Fruit fly (Drosophila melanogaster) whole organism: ENCODE measurements around the gene tfc.

Experiments
- CG8478 ChIP-seq: fragments of >200 bp; optimal IDR thresholded peaks from 2 replicates; lab custom pipeline; 2018; ENCODE audit warnings: inconsistent platforms
- Dll ChIP-seq: fragments of >200 bp; optimal IDR thresholded peaks from 2 replicates; lab custom pipeline; 2017
- EcR ChIP-seq, 2 experiments: fragments of >200 bp; optimal IDR thresholded peaks; 2 replicates each; lab custom pipeline; 2017; ENCODE audit warnings: missing biosample characterization in 2 of 2, missing genetic modification characterization in 2 of 2, missing genetic modification reagents in 2 of 2
- pan ChIP-seq: fragments of >200 bp; optimal IDR thresholded peaks from 2 replicates; lab custom pipeline; 2017
- psq ChIP-seq: fragments of >200 bp; optimal IDR thresholded peaks from 2 replicates; lab custom pipeline; 2017
- usp ChIP-seq: fragments of >200 bp; optimal IDR thresholded peaks from 2 replicates; lab custom pipeline; 2017; ENCODE audit warnings: missing biosample characterization, missing genetic modification characterization, mixed read lengths

Gene tfc

DNA sequence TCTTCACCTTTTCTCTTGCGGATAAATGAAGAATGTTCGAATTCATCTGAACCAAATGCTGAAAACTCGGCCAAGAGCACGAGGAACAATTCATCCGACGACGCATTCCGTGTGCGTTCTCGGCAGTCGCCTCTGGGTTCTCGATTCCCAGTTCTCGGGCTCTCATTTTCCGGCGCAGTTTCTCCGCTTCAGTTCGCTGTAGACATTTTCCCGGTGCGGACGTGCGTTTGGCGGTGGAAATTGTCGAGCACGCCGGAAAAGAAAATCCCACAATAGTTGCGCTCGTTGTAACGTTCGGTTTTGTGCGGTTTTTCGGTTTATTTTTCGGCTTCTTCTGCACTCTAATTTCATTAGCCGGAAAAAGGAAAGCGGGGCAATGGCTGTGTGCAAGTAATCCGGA lies 19.5 kb downstream of the tfc start, which contains the start of gene CG32333:
CG32333 (plus strand) TSS at position 190 of the 400 bp plus-strand sequence.
- TF ChIP-seq CG8478 (lab: Kevin White, UChicago): no peak
- TF ChIP-seq Dll (lab: Kevin White, UChicago): no peak

DNA sequence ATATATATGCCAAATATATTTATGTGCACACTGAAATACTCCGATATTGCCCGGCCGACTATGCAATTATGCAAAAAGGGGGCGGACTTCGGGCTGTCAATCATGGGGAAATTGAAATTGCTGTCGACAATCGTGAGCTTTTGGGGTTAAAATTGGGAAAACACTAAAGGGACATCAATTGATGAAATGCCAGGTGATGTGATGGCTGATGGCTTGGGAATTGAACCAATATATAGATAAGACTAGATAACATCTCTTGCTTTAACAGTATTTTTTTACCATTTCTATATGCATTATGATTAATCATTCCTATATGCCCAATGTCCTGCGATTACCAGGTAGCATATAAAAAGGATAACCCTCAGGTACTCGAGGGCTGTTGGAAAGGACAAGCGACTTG lies 21.7 kb downstream of the tfc start:
- TF ChIP-seq psq (lab: Kevin White, UChicago) (no peak), Dll (lab: Kevin White, UChicago) (no peak), EcR (GFP tag; optimal IDR thresholded peaks at IDR 0.05; lab: Kevin White, UChicago) (no peak), usp (GFP tag; lab: Kevin White, UChicago) (no peak), CG8478 (lab: Kevin White, UChicago) (no peak), pan (lab: Kevin White, UChicago) (no peak)

DNA sequence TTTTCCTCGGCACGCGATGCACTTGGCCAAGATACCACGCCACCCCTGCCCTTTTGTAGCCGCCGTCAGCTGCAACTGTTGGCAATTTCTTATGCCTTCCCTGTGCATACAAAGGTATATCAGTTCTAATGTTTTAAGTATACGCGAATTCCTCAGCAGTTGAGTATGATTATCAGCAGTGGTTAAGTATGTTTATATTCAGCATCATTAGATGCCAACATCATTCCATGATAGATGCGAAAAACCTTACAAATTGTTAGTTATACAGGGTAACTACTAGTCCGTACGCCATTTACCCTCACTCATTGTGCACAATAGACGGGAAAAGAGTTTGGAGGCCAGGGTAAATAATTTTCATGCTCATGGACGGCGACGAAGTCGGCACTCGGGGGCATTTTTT lies 23.4 kb downstream of the tfc start:
- TF ChIP-seq CG8478 (lab: Kevin White, UChicago): no peak
- TF ChIP-seq pan (lab: Kevin White, UChicago): no peak

DNA sequence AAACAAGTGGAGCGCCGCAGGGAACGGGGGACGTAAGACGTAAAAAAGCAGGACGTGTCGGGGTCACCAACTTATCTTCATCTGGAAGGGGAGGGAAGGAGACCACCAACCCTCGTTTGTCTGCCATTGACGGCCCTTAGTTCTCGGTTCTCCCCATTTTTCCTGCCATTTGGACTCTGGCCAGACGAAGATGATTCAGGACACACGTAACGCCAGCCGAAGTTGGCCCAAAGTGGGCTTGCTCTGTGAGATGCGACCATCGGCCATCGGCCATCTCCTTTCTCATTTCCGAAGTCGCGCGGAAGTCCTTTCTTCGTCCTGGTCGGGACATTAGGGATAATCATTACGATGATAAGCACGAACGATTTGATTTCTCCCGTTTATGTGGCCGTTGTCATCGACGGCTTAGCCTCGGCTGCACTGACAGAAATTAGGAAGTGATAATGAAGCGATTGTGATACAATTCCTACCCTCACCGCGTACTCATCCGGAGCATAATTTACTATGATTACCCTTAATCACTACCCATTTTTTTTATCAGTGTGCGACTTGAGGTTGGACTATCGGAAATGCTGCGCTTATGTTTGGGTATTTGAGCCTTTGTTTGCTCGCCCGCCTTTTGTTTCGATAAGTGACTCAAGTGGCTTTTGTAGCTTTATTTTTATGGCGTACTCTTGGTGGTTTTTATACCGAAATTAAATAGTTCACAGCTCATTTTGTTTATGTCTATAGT lies 24.8 kb downstream of the tfc start:
- TF ChIP-seq usp (GFP tag; lab: Kevin White, UChicago) (no peak), CG8478 (lab: Kevin White, UChicago) (no peak), psq (lab: Kevin White, UChicago) (no peak), EcR (GFP tag; optimal IDR thresholded peaks at IDR 0.05; lab: Kevin White, UChicago) (no peak), Dll (lab: Kevin White, UChicago) (no peak), pan (lab: Kevin White, UChicago) (no peak)

DNA sequence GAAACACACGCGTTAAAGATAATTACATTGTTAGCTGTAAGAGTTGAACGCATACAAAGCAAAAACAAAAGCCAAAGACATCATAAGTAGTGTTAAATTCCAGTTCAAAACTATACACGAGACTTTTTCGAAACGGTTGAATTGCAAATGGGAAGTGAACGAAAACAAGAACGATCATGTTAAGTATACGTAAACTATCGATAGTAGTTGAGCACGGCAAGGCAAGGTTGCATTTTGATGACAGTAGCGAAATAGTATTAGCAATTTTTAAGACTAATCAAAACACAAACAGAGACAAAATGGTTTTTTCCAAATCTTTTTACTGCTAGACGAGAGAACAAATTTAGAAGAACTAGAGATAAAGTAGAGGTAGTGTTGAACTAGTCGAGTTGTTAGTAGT lies 38.6 kb downstream of the tfc start:
- TF ChIP-seq EcR (GFP tag; optimal IDR thresholded peaks at IDR 0.05; lab: Kevin White, UChicago) (no peak), psq (lab: Kevin White, UChicago) (no peak), pan (lab: Kevin White, UChicago) (no peak), CG8478 (lab: Kevin White, UChicago) (no peak), usp (GFP tag; lab: Kevin White, UChicago) (no peak)

DNA sequence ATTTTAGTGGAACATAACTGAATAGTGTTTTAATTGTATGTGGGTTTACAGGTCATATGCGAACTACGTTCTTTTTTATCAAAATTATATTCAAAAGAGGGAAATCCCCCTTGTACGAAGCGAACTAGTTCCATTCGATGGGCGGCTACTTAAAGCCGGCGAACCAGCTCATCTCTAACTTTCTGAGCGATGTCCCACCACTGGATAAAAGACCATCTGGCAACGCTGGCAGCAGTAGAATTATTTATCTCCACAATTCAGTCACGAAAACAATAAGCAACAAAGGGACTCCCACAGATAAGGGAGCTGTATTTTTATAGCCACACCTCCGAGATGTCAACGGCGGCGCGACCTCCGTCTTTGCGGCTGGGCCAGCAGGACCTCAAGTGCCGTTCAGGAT lies 39.4 kb downstream of the tfc start, which contains the start of gene Rabex-5:
Rabex-5 (plus strand) TSS at position 221 of the 400 bp plus-strand sequence.
- TF ChIP-seq usp (GFP tag; lab: Kevin White, UChicago) (no peak), psq (lab: Kevin White, UChicago) (no peak), pan (lab: Kevin White, UChicago) (no peak), Dll (lab: Kevin White, UChicago) (no peak), EcR (GFP tag; optimal IDR thresholded peaks at IDR 0.05; lab: Kevin White, UChicago) (no peak), CG8478 (lab: Kevin White, UChicago) (no peak)

DNA sequence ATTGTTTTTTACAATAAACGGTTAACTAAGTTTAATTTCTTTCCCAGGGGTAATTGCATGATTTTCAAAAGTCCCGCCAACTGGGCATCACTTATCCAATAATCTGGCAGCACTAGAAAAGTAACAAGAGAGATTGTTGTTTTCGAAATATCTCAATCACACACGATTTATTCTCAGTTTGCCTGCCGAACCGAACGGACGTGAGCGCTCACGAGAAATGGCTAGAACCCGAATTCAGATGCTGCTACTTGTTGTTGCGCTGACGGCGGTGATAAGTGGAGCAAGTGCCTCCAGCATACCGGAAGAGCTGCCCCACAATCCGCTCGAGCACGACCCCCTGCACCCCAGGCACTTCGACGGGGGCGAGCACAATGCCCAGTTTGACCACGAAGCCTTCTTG lies 42.3 kb downstream of the tfc start, which contains the start of gene scf:
scf (plus strand) TSS at position 164 of the 400 bp plus-strand sequence.
- TF ChIP-seq usp (GFP tag; lab: Kevin White, UChicago) (no peak), Dll (lab: Kevin White, UChicago) (no peak), EcR (GFP tag; optimal IDR thresholded peaks at IDR 0.05; lab: Kevin White, UChicago) (no peak), CG8478 (lab: Kevin White, UChicago) (no peak), pan (lab: Kevin White, UChicago) (no peak), psq (lab: Kevin White, UChicago) (no peak)

DNA sequence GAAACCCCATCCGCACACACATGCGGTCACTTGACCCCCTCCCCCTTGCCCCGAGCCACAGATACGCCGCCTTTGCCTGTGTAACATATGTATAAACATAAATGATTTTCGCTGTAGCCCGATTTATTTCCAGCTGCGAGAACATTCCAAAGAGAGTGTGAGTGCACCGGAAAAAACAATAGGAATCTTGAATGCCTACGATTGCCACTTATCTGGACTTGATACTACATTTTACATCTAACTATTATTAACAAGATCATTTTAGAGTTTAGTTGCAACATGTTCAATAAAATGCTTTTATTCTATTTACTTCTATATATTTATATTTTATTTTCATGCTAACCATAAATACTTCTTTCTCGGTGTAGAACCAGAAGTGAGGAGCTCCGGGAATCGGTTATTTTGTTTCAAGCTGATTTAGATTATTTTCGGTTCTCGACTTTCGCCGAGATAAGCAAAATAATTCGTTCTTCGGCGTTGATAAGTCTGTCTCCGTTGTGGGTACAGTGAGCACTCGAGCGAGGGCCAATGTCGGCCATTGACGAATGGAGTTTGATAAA lies 43.9 kb downstream of the tfc start:
- no peak for TF ChIP-seq EcR (GFP tag; optimal IDR thresholded peaks at IDR 0.05; lab: Kevin White, UChicago)
- TF ChIP-seq psq (lab: Kevin White, UChicago): no peak
- no peak for TF ChIP-seq usp (GFP tag; lab: Kevin White, UChicago)
- no peak for TF ChIP-seq Dll (lab: Kevin White, UChicago)
- TF ChIP-seq CG8478 (lab: Kevin White, UChicago): no peak
- TF ChIP-seq pan (lab: Kevin White, UChicago): no peak

DNA sequence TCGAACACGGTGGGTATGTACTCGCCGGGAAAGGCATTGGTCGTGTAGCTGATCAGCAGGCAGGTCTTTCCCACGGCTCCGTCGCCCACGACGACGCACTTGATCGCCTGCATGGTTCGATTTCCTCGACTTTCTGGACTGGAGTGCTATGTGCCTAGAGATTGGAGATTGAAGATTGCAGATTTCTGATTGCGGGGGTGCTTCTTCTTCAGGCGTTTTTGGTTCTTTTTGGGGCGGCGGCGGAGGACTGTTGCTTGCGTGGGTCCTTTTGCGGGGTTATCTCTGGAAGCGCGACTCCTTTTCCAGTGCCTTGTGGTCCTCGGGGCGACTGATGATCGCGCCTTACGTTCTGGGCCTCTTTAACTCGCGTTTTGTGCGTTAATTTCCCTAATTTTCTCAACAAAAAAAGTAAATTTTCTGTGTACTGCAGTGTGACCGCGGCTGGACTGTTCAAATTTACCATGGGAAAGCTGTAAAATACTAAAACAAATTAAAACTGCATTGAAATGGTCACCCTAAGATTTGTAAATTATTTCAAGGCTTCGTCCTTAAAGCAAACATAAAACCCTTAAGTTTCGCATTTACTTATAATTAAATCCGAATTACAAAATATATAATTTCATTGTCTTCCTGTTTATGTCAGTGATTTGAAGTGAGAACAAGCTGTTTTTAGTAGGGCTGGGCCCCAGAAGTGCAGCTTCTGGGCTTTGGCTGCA lies 46.1 kb downstream of the tfc start, which contains the start of the genes Rac1 and Acat2:
Rac1 (minus strand) TSS at position 450 of the 716 bp plus-strand sequence.
Acat2 (plus strand) TSS at position 711 of the 716 bp plus-strand sequence.
- no peak for TF ChIP-seq Dll (lab: Kevin White, UChicago)
- TF ChIP-seq EcR (GFP tag; optimal IDR thresholded peaks at IDR 0.05; lab: Kevin White, UChicago): no peak
- TF ChIP-seq CG8478 (lab: Kevin White, UChicago): no peak

DNA sequence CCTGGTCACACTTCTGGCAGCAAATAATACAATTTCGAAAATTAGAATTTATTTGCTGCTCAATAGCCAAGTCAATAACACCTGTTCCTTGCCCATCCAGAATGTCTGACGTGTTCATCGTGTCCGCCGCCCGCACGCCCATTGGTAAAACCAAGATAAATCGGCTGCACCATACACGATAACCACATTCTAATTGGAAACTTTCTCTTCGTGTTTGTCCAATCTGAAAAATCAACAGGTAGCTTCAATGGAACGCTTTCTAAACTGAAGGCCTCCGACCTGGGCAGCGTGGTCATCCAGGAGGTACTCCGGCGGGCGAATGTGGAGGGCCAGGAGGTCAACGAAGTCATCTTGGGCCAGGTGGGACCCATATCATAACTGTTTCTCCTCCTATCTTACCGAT lies 46.7 kb downstream of the tfc start:
- no peak for TF ChIP-seq usp (GFP tag; lab: Kevin White, UChicago)
- no peak for TF ChIP-seq pan (lab: Kevin White, UChicago)
- TF ChIP-seq CG8478 (lab: Kevin White, UChicago): no peak
- TF ChIP-seq Dll (lab: Kevin White, UChicago): no peak
- no peak for TF ChIP-seq EcR (GFP tag; optimal IDR thresholded peaks at IDR 0.05; lab: Kevin White, UChicago)
- TF ChIP-seq psq (lab: Kevin White, UChicago): no peak

DNA sequence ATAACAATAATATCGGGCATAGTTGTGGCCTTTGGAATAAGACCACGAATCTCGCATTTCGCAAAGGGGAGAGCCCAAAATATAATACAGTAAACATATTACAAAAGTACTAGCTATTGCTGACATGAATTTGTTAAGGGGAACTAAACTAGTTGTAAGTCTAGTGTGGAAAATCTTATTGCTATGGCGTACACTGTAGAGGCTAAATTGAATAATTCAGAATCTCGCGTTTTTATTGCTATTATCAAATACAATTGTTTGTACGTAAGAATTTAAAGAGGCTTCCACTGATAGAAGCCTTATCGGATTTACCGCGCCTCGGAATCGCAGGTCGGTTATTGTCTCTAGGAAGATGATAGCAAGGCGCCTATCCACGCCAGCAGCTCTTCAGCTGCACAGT lies 49.1 kb downstream of the tfc start:
- TF ChIP-seq Dll (lab: Kevin White, UChicago) (no peak), EcR (GFP tag; optimal IDR thresholded peaks at IDR 0.05; lab: Kevin White, UChicago) (no peak), usp (GFP tag; lab: Kevin White, UChicago) (no peak), pan (lab: Kevin White, UChicago) (no peak), CG8478 (lab: Kevin White, UChicago) (no peak), psq (lab: Kevin White, UChicago) (no peak)
